Fruit fly (Drosophila melanogaster): ENCODE data around the gene Mst77F.

Mst77F gene

dm6 chr3L:20778224-20779063 is 39.4 kb downstream of the Mst77F start, which contains the start of the genes Pex16 and Pex14:
Pex16 (minus strand) TSS chr3L:20778264.
Pex14 (plus strand) TSS chr3L:20778799.
- TF ChIP-seq CG14655 (GFP tag; optimal IDR thresholded peaks at IDR 0.05): no peak
- peak; percentile 54 for TF ChIP-seq Snoo (tag; optimal IDR thresholded peaks at IDR 0.05)
- TF ChIP-seq Pif1B (GFP tag; optimal IDR thresholded peaks at IDR 0.05): no peak
- peak; percentile 51 for TF ChIP-seq CG8301 (tag; optimal IDR thresholded peaks at IDR 0.05)
- no peak for TF ChIP-seq Ets98B (GFP tag; IDR thresholded peaks at IDR 0.05)
- TF ChIP-seq Pif1A (GFP tag; optimal IDR thresholded peaks at IDR 0.05): no peak
- TF ChIP-seq CG4496 (GFP tag; IDR thresholded peaks at IDR 0.05): peak; percentile 81
- TF ChIP-seq CG34367 (tag; optimal IDR thresholded peaks at IDR 0.05): peak; percentile 38
- TF ChIP-seq CG13204 (GFP tag; optimal IDR thresholded peaks at IDR 0.05): no peak
- TF ChIP-seq CG17806 (tag; optimal IDR thresholded peaks at IDR 0.05): peak; percentile 49
- TF ChIP-seq rn (GFP tag; IDR thresholded peaks at IDR 0.05): peak; percentile 58
- TF ChIP-seq CG32121 (GFP tag; IDR thresholded peaks at IDR 0.05): peak; percentile 39; the same call in 1 of the 2 replicates
- TF ChIP-seq D1 (tag; optimal IDR thresholded peaks at IDR 0.05): no peak
- TF ChIP-seq CG12605 (GFP tag; IDR thresholded peaks at IDR 0.05): no peak
- peak; percentile 64 for TF ChIP-seq CG8159 (tag; optimal IDR thresholded peaks at IDR 0.05)
- TF ChIP-seq EcR (GFP tag; optimal IDR thresholded peaks at IDR 0.05): no peak
- TF ChIP-seq fd96Ca (GFP tag; IDR thresholded peaks at IDR 0.05): peak; percentile 74
- TF ChIP-seq gl (tag; optimal IDR thresholded peaks at IDR 0.05): no peak
- peak; percentile 52 for TF ChIP-seq CG9948 (tag; optimal IDR thresholded peaks at IDR 0.05)
- TF ChIP-seq CG10348 (GFP tag; IDR thresholded peaks at IDR 0.05): no peak
- peak; percentile 53 for TF ChIP-seq CG15710 (tag; optimal IDR thresholded peaks at IDR 0.05)

DNA sequence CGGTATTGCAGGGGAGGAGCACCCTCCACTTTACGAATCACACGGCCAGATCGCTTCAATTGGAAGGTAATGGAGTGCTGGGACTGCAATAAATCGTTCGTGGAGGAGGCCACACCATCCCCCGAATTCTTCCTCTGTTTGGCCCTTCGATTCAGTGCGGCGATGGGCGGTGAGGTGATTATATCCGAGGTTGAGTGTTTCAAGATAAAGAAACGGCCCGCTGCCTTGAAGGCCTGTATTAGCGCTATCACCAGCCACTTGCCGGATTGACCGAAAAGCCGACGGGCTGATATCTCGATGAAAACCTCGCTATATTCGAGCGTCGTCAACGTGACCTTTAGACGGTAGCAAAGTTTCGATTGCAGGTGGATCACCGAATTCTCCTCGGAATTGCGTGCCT is 40.3 kb downstream of the Mst77F start:
- TF ChIP-seq CG8301 (tag; optimal IDR thresholded peaks at IDR 0.05) (no peak), gl (tag; optimal IDR thresholded peaks at IDR 0.05) (no peak), Snoo (tag; optimal IDR thresholded peaks at IDR 0.05) (no peak), rn (GFP tag; IDR thresholded peaks at IDR 0.05) (no peak), fd96Ca (GFP tag; IDR thresholded peaks at IDR 0.05) (no peak)

- no peak for TF ChIP-seq CG32121 (GFP tag; IDR thresholded peaks at IDR 0.05)
- TF ChIP-seq CG15710 (tag; optimal IDR thresholded peaks at IDR 0.05): no peak
- no peak for TF ChIP-seq CG8301 (tag; optimal IDR thresholded peaks at IDR 0.05)
- TF ChIP-seq CG13204 (GFP tag; optimal IDR thresholded peaks at IDR 0.05): no peak
- no peak for TF ChIP-seq CG10348 (GFP tag; IDR thresholded peaks at IDR 0.05)
- TF ChIP-seq CG34367 (tag; optimal IDR thresholded peaks at IDR 0.05): no peak
- no peak for TF ChIP-seq fd96Ca (GFP tag; IDR thresholded peaks at IDR 0.05)
- no peak for TF ChIP-seq EcR (GFP tag; optimal IDR thresholded peaks at IDR 0.05)
- no peak for TF ChIP-seq D1 (tag; optimal IDR thresholded peaks at IDR 0.05)
- TF ChIP-seq CG4496 (GFP tag; IDR thresholded peaks at IDR 0.05): no peak
- TF ChIP-seq Pif1A (GFP tag; optimal IDR thresholded peaks at IDR 0.05): no peak
Measured at dm6 chr3L:20772647-20773015, 45.2 kb downstream of the Mst77F start.

- TF ChIP-seq D1 (tag; optimal IDR thresholded peaks at IDR 0.05) (no peak), Pif1A (GFP tag; optimal IDR thresholded peaks at IDR 0.05) (peak; percentile 84), rn (GFP tag; IDR thresholded peaks at IDR 0.05) (peak; percentile 69), CG17806 (tag; optimal IDR thresholded peaks at IDR 0.05) (peak; percentile 81), CG4496 (GFP tag; IDR thresholded peaks at IDR 0.05) (peak; percentile 89), CG32121 (GFP tag; IDR thresholded peaks at IDR 0.05) (peak; percentile 86), Ets98B (GFP tag; IDR thresholded peaks at IDR 0.05) (peak; percentile 88), CG14655 (GFP tag; optimal IDR thresholded peaks at IDR 0.05) (peak; percentile 80), gl (tag; optimal IDR thresholded peaks at IDR 0.05) (peak; percentile 52), CG13204 (GFP tag; optimal IDR thresholded peaks at IDR 0.05) (no peak), CG8159 (tag; optimal IDR thresholded peaks at IDR 0.05) (peak; percentile 77), Snoo (tag; optimal IDR thresholded peaks at IDR 0.05) (peak; percentile 67), CG34367 (tag; optimal IDR thresholded peaks at IDR 0.05) (peak; percentile 79), Pif1B (GFP tag; optimal IDR thresholded peaks at IDR 0.05) (peak; percentile 86), CG10348 (GFP tag; IDR thresholded peaks at IDR 0.05) (no peak), EcR (GFP tag; optimal IDR thresholded peaks at IDR 0.05) (no peak), CG8301 (tag; optimal IDR thresholded peaks at IDR 0.05) (peak; percentile 84), CG15710 (tag; optimal IDR thresholded peaks at IDR 0.05) (peak; percentile 73), CG12605 (GFP tag; IDR thresholded peaks at IDR 0.05) (peak; percentile 89), CG9948 (tag; optimal IDR thresholded peaks at IDR 0.05) (peak; percentile 76), fd96Ca (GFP tag; IDR thresholded peaks at IDR 0.05) (peak; percentile 67; the same call in 2 of the 3 replicates)
Measured at dm6 chr3L:20771891-20772646, 45.8 kb downstream of the Mst77F start.

DNA sequence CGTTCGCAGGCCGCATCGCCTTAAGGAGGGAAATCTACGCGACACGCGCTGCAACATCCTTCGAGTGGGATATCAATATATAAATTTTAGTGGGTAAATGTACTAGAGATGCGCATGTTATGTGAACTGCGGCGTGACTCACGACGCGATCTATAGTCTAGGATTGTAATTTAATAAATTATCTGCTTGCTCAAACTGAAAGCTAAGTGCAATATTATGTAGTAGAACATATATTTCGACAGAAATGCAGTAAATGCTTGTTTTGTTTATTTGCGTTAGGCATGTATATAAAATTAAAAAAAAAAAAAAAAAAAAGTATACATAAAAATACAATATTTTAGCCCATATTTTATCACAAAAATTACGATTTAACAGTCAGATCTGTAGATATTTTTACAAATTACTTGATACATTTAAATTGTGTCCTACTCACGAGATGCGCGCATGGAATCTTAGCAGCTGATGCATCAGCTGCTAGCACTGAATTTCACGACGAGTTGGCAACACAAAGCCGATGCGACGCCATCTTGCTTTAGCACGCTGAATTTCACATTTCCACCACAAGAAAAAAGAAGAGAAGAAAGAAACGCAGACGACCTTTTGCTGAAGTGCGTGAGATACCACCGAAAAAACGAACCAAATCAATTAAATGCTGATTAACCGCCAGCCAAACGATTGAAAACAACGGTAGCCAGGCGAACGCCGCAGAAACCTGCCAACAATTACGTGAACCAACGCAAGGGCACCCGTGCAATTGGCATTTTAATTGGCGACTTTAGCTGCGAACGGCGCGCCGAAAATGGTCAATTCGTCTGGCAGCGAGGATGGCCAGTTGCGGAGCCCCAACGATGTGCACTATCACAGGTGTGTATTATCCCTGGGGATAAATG is 46.6 kb downstream of the Mst77F start, which contains the start of the genes CG4042 and Pitslre:
Gene CG4042 (minus strand): TSS at position 507 of the 890 bp plus-strand sequence.
Gene Pitslre (plus strand): TSS at position 528 of the 890 bp plus-strand sequence.
- TF ChIP-seq CG13204 (GFP tag; optimal IDR thresholded peaks at IDR 0.05) (no peak), Ets98B (GFP tag; IDR thresholded peaks at IDR 0.05) (no peak), Snoo (tag; optimal IDR thresholded peaks at IDR 0.05) (no peak), CG15710 (tag; optimal IDR thresholded peaks at IDR 0.05) (peak; percentile 25), gl (tag; optimal IDR thresholded peaks at IDR 0.05) (no peak), Pif1A (GFP tag; optimal IDR thresholded peaks at IDR 0.05) (no peak), CG14655 (GFP tag; optimal IDR thresholded peaks at IDR 0.05) (peak; percentile 16), CG32121 (GFP tag; IDR thresholded peaks at IDR 0.05) (no peak), Pif1B (GFP tag; optimal IDR thresholded peaks at IDR 0.05) (peak; percentile 6), CG8301 (tag; optimal IDR thresholded peaks at IDR 0.05) (no peak), CG12605 (GFP tag; IDR thresholded peaks at IDR 0.05) (no peak), CG9948 (tag; optimal IDR thresholded peaks at IDR 0.05) (no peak), D1 (tag; optimal IDR thresholded peaks at IDR 0.05) (peak; percentile 8), CG4496 (GFP tag; IDR thresholded peaks at IDR 0.05) (no peak), CG34367 (tag; optimal IDR thresholded peaks at IDR 0.05) (peak; percentile 25), CG8159 (tag; optimal IDR thresholded peaks at IDR 0.05) (peak; percentile 30), CG17806 (tag; optimal IDR thresholded peaks at IDR 0.05) (no peak), EcR (GFP tag; optimal IDR thresholded peaks at IDR 0.05) (peak; percentile 9), CG10348 (GFP tag; IDR thresholded peaks at IDR 0.05) (no peak), fd96Ca (GFP tag; IDR thresholded peaks at IDR 0.05) (no peak), rn (GFP tag; IDR thresholded peaks at IDR 0.05) (no peak)

Data from whole organism, pupa.